Worm (Caenorhabditis elegans) whole organism, L4/young adult: ENCODE measurements around the gene R08B4.3.

ENCODE experiments used
- W03F9.2 ChIP-seq: fragments of 150-350 bp; optimal IDR thresholded peaks from 2 replicates; lab custom pipeline; 2014; ENCODE audit warnings: missing biosample characterization, missing genetic modification characterization
- dao-5 ChIP-seq: sonication (generic microtip); optimal IDR thresholded peaks from 2 replicates; lab custom pipeline; 2016; ENCODE audit warnings: missing genotype, missing genetic modification characterization, moderate library complexity, missing compliant biosample characterization
- him-1 ChIP-seq: sonication (generic microtip); optimal IDR thresholded peaks from 2 replicates; lab custom pipeline; 2016; ENCODE audit warnings: missing genotype, missing genetic modification reagents, missing genetic modification characterization, missing compliant biosample characterization

- TF ChIP-seq him-1 (tag; lab: Kevin White, UChicago) (no peak), W03F9.2 (no peak), dao-5 (tag; lab: Kevin White, UChicago) (no peak)
These were observed 48.1 kb downstream of the R08B4.3 start for ce11 chrX:11072701-11073100.
